Worm (Caenorhabditis elegans): ENCODE measurements around the gene dpy-4.
A peak's percentile ranks its signal among the peaks of the same experiment; 100 is the strongest.
"Not testable (repeated sequence)": the region's sequence is repeated elsewhere in the genome, so short reads cannot be mapped to it uniquely, and the experiment has no call there.

dpy-4 gene

ce11 chrIV:15011169-15011568, 24.6 kb upstream of the dpy-4 start:
- TF ChIP-seq egl-43 (GFP tag; IDR thresholded peaks at IDR 0.05) (no peak), ceh-62 (tag; optimal IDR thresholded peaks at IDR 0.05) (no peak), nhr-28 (tag; optimal IDR thresholded peaks at IDR 0.05) (no peak), F49E8.2 (tag; optimal IDR thresholded peaks at IDR 0.05; ENCODE audit: borderline replicate concordance) (no peak), nhr-48 (tag; optimal IDR thresholded peaks at IDR 0.05) (no peak), ctbp-1 (GFP tag; IDR thresholded peaks at IDR 0.05) (no peak), lin-38 (GFP tag; IDR thresholded peaks at IDR 0.05) (no peak), php-3 (GFP tag; IDR thresholded peaks at IDR 0.05) (no peak), unc-39 (tag; optimal IDR thresholded peaks at IDR 0.05) (no peak)

ce11 chrIV:15008200-15008599, 21.6 kb upstream of the dpy-4 start:
- TF ChIP-seq lin-38 (GFP tag; IDR thresholded peaks at IDR 0.05) (0 out of 2 replicates have a peak, but pooled peaks have one; percentile 22), madf-9 (GFP tag; conservative IDR thresholded peaks at IDR 0.05) (no peak), unc-130 (GFP tag; optimal IDR thresholded peaks at IDR 0.05) (no peak), snpc-1.2 (GFP tag; IDR thresholded peaks at IDR 0.05) (0 out of 2 replicates have a peak, but pooled peaks have one; percentile 53), nhr-41 (GFP tag; IDR thresholded peaks at IDR 0.05) (no peak), spr-1 (tag; optimal IDR thresholded peaks at IDR 0.05) (no peak), F10B5.3 (tag; optimal IDR thresholded peaks at IDR 0.05) (no peak), ZK337.2 (GFP tag; IDR thresholded peaks at IDR 0.05) (no peak), mes-2 (tag; optimal IDR thresholded peaks at IDR 0.05; ENCODE audit: poor library complexity, severe bottlenecking) (no peak)

ce11 chrIV:15006494-15006893, 19.9 kb upstream of the dpy-4 start, which contains the start of gene Y41E3.6:
TSS of gene Y41E3.6 (plus strand) at chrIV:15006794.
- not testable (repeated sequence) for TF ChIP-seq dmd-9 (GFP tag; IDR thresholded peaks at IDR 0.05); ceh-20 (GFP tag; IDR thresholded peaks at IDR 0.05); mxl-2 (GFP tag; conservative IDR thresholded peaks at IDR 0.05)

- TF ChIP-seq Y48G9A.11 (GFP tag; IDR thresholded peaks at IDR 0.05) (no peak), madf-5 (GFP tag; IDR thresholded peaks at IDR 0.05) (0 out of 4 replicates have a peak, but pooled peaks of 1 of the 2 experiments have one; percentile 63), T26A8.4 (GFP tag; IDR thresholded peaks at IDR 0.05) (peak; percentile 62), set-16 (GFP tag; IDR thresholded peaks at IDR 0.05) (peak; percentile 97)
Observed at ce11 chrIV:14985859-14986258, 725 bp downstream of the dpy-4 start.

ce11 chrIV:14985019-14985418, 1.6 kb downstream of the dpy-4 start:
- TF ChIP-seq tag-97 (GFP tag; IDR thresholded peaks at IDR 0.05): no peak
- TF ChIP-seq zag-1 (tag; optimal IDR thresholded peaks at IDR 0.05): no peak
- TF ChIP-seq rbr-2 (tag; optimal IDR thresholded peaks at IDR 0.05): no peak
- TF ChIP-seq nhr-42 (GFP tag; IDR thresholded peaks at IDR 0.05): peak; percentile 37; the same call in 1 of the 2 replicates
- TF ChIP-seq dpl-1 (GFP tag; optimal IDR thresholded peaks at IDR 0.05): no peak
- TF ChIP-seq snpc-4 (tag; optimal IDR thresholded peaks at IDR 0.05): peak; percentile 58
- no peak for TF ChIP-seq pqm-1 (tag; optimal IDR thresholded peaks at IDR 0.05)
- TF ChIP-seq dve-1 (tag; optimal IDR thresholded peaks at IDR 0.05; ENCODE audit: insufficient read depth): no peak
- TF ChIP-seq ceh-28 (tag; optimal IDR thresholded peaks at IDR 0.05): no peak
- TF ChIP-seq jun-1 (tag; optimal IDR thresholded peaks at IDR 0.05): no peak
- TF ChIP-seq dmd-6 (GFP tag; IDR thresholded peaks at IDR 0.05): no peak
- TF ChIP-seq hlh-30 (tag; optimal IDR thresholded peaks at IDR 0.05; ENCODE audit: insufficient read depth): no peak
- TF ChIP-seq unc-62 (GFP tag; optimal IDR thresholded peaks at IDR 0.05 in 1 of 2): peak in 1 of 2 experiments; percentile 35
- no peak for TF ChIP-seq unc-62 (tag; optimal IDR thresholded peaks at IDR 0.05)
- no peak for TF ChIP-seq daf-19 (GFP tag; conservative IDR thresholded peaks at IDR 0.05)
- no peak for TF ChIP-seq egl-27 (tag; optimal IDR thresholded peaks at IDR 0.05)
- no peak for TF ChIP-seq daf-12 (tag; optimal IDR thresholded peaks at IDR 0.05)
- TF ChIP-seq php-3 (GFP tag; IDR thresholded peaks at IDR 0.05): no peak
- no peak for TF ChIP-seq nhr-10 (tag; optimal IDR thresholded peaks at IDR 0.05)
- no peak for TF ChIP-seq daf-16 (GFP tag; optimal IDR thresholded peaks at IDR 0.05)
- no peak for TF ChIP-seq daf-16 (tag; optimal IDR thresholded peaks at IDR 0.05)
- no peak for TF ChIP-seq F26F4.8 (GFP tag; conservative IDR thresholded peaks at IDR 0.05)
- peak; percentile 60 for TF ChIP-seq aha-1 (tag)
- peak; percentile 42 for TF ChIP-seq lin-13 (GFP tag; optimal IDR thresholded peaks at IDR 0.05)
